Worm (Caenorhabditis elegans) whole organism, young adult: ENCODE data around the gene C09F5.1.

Experiments
- F23B12.7 ChIP-seq: sonication (generic microtip); optimal IDR thresholded peaks from 2 replicates; lab custom pipeline; 2017; ENCODE audit warnings: missing genetic modification characterization, mild to moderate bottlenecking, missing compliant biosample characterization, antibody characterized with exemption, moderate library complexity; ENCODE audit not compliant: insufficient read depth
- F37B4.10 ChIP-seq: fragments of 200-800 bp; sonication (Bioruptor generic); IDR thresholded peaks from 2 replicates; pipeline ENCODE4 v1.3.6; 2022; ENCODE audit warnings: missing genetic modification characterization, missing compliant biosample characterization
- F39B2.1 ChIP-seq: fragments of 200-800 bp; sonication (Bioruptor generic); IDR thresholded peaks from 2 replicates; pipeline ENCODE4 v1.3.6; 2022; ENCODE audit warnings: missing genetic modification reagents, missing genetic modification characterization, missing compliant biosample characterization
- F55B11.4 ChIP-seq: sonication (generic microtip); optimal IDR thresholded peaks from 2 replicates; lab custom pipeline; 2016; ENCODE audit warnings: missing compliant biosample characterization, missing genetic modification characterization, borderline replicate concordance; ENCODE audit not compliant: insufficient read depth
- F57C9.4 ChIP-seq: sonication (generic microtip); optimal IDR thresholded peaks from 2 replicates; lab custom pipeline; 2017; ENCODE audit warnings: mild to moderate bottlenecking, missing genetic modification characterization, missing compliant biosample characterization
- T26A5.8 ChIP-seq: sonication (generic microtip); optimal IDR thresholded peaks from 2 replicates; lab custom pipeline; 2016; ENCODE audit warnings: missing genetic modification characterization, missing compliant biosample characterization
- ZK185.1 ChIP-seq: sonication (generic microtip); optimal IDR thresholded peaks from 2 replicates; lab custom pipeline; 2016; ENCODE audit warnings: mild to moderate bottlenecking, missing genetic modification characterization, missing compliant biosample characterization; ENCODE audit not compliant: poor library complexity, severe bottlenecking
- aptf-2 ChIP-seq: fragments of 200-800 bp; sonication (Bioruptor generic); conservative IDR thresholded peaks from 2 replicates; pipeline ENCODE4 v1.3.6; 2022; ENCODE audit warnings: missing genetic modification reagents, missing genetic modification characterization, missing compliant biosample characterization
- ccch-3 ChIP-seq: fragments of 200-800 bp; sonication (Bioruptor generic); optimal IDR thresholded peaks from 2 replicates; lab custom pipeline; 2018; ENCODE audit warnings: mild to moderate bottlenecking, missing genetic modification characterization, missing compliant biosample characterization
- cebp-1 ChIP-seq, 2 experiments: fragments of 200-800 bp in 1 of 2; sonication (Bioruptor generic) in 1 of 2; sonication (generic microtip) in 1 of 2; IDR thresholded peaks in 1 of 2; optimal IDR thresholded peaks in 1 of 2; 2 replicates each; pipeline versions ENCODE4 v1.3.6 to Lab custom; 2017 to 2022; ENCODE audit warnings: missing compliant biosample characterization in 2 of 2, missing genetic modification characterization in 2 of 2, mild to moderate bottlenecking in 1 of 2, missing genetic modification reagents in 1 of 2, moderate library complexity in 1 of 2
- ceh-79 ChIP-seq: sonication (generic microtip); optimal IDR thresholded peaks from 2 replicates; lab custom pipeline; 2017; ENCODE audit warnings: mild to moderate bottlenecking, missing genetic modification characterization, missing compliant biosample characterization
- dpl-1 ChIP-seq: fragments of 150-350 bp; optimal IDR thresholded peaks from 2 replicates; lab custom pipeline; 2014; ENCODE audit warnings: missing biosample characterization, missing genetic modification reagents, missing genetic modification characterization
- efl-1 ChIP-seq: fragments of 150-350 bp; optimal IDR thresholded peaks from 2 replicates; lab custom pipeline; 2014; ENCODE audit warnings: missing biosample characterization, missing genetic modification reagents, missing genetic modification characterization
- egl-18 ChIP-seq: fragments of 200-800 bp; sonication (Bioruptor generic); IDR thresholded peaks from 2 replicates; pipeline ENCODE4 v1.3.6; 2022; ENCODE audit warnings: missing genetic modification reagents, missing genetic modification characterization, missing compliant biosample characterization
- egl-44 ChIP-seq: fragments of 200-800 bp; sonication (Bioruptor generic); IDR thresholded peaks from 2 replicates; pipeline ENCODE4 v1.3.6; 2022; ENCODE audit warnings: missing genetic modification reagents, missing genetic modification characterization, missing compliant biosample characterization
- ekl-4 ChIP-seq: fragments of 200-800 bp; sonication (Bioruptor generic); IDR thresholded peaks from 2 replicates; pipeline ENCODE4 v1.3.6; 2022; ENCODE audit warnings: missing genetic modification reagents, missing genetic modification characterization, missing compliant biosample characterization
- ets-4 ChIP-seq: fragments of 200-800 bp; sonication (Bioruptor generic); optimal IDR thresholded peaks from 2 replicates; lab custom pipeline; 2018; ENCODE audit warnings: mild to moderate bottlenecking, missing genetic modification characterization, missing compliant biosample characterization
- let-607 ChIP-seq, 2 experiments: fragments of 200-800 bp in 1 of 2; sonication (Bioruptor generic) in 1 of 2; sonication (generic microtip) in 1 of 2; optimal IDR thresholded peaks; 2 replicates each; lab custom pipeline; 2016 to 2018; ENCODE audit warnings: mild to moderate bottlenecking in 2 of 2, missing compliant biosample characterization in 2 of 2, missing genetic modification characterization in 2 of 2, moderate library complexity in 2 of 2, missing genotype in 1 of 2
- lsy-27 ChIP-seq: sonication (generic microtip); optimal IDR thresholded peaks from 2 replicates; lab custom pipeline; 2017; ENCODE audit warnings: missing genetic modification characterization, mild to moderate bottlenecking, missing compliant biosample characterization, antibody characterized with exemption, missing genotype, borderline replicate concordance; ENCODE audit not compliant: insufficient read depth
- madf-10 ChIP-seq: sonication (generic microtip); optimal IDR thresholded peaks from 2 replicates; lab custom pipeline; 2016; ENCODE audit warnings: mild to moderate bottlenecking, missing genetic modification characterization, missing compliant biosample characterization
- madf-3 ChIP-seq: fragments of 200-800 bp; sonication (Bioruptor generic); IDR thresholded peaks from 2 replicates; pipeline ENCODE4 v1.3.6; 2022; ENCODE audit warnings: missing genetic modification reagents, missing genetic modification characterization, missing compliant biosample characterization
- madf-6 ChIP-seq: fragments of 200-800 bp; sonication (Bioruptor generic); IDR thresholded peaks from 2 replicates; pipeline ENCODE4 v1.3.6; 2022; ENCODE audit warnings: missing genetic modification reagents, missing genetic modification characterization, missing compliant biosample characterization
- mel-28 ChIP-seq: sonication (generic microtip); optimal IDR thresholded peaks from 2 replicates; lab custom pipeline; 2016; ENCODE audit warnings: borderline replicate concordance, mild to moderate bottlenecking, missing genetic modification characterization, missing compliant biosample characterization
- nhr-179 ChIP-seq: sonication (generic microtip); optimal IDR thresholded peaks from 2 replicates; lab custom pipeline; 2016; ENCODE audit warnings: mild to moderate bottlenecking, missing genetic modification characterization, missing compliant biosample characterization
- rcor-1 ChIP-seq: fragments of 200-800 bp; sonication (Bioruptor generic); IDR thresholded peaks from 2 replicates; pipeline ENCODE4 v1.3.6; 2022; ENCODE audit warnings: missing genetic modification reagents, missing genetic modification characterization, missing compliant biosample characterization
- repo-1 ChIP-seq: sonication (generic microtip); optimal IDR thresholded peaks from 2 replicates; lab custom pipeline; 2017; ENCODE audit warnings: mild to moderate bottlenecking, missing genetic modification characterization, missing compliant biosample characterization
- sdz-38 ChIP-seq: sonication (generic microtip); optimal IDR thresholded peaks from 2 replicates; lab custom pipeline; 2016; ENCODE audit warnings: missing genotype, missing genetic modification characterization, missing compliant biosample characterization
- snpc-1.3 ChIP-seq: sonication (generic microtip); optimal IDR thresholded peaks from 2 replicates; lab custom pipeline; 2017; ENCODE audit warnings: missing genetic modification characterization, mild to moderate bottlenecking, missing compliant biosample characterization, antibody characterized with exemption, moderate library complexity, missing genotype, missing genetic modification reagents; ENCODE audit not compliant: insufficient read depth
- sptf-2 ChIP-seq: fragments of 200-800 bp; sonication (Bioruptor generic); optimal IDR thresholded peaks from 2 replicates; lab custom pipeline; 2018; ENCODE audit warnings: mild to moderate bottlenecking, missing genetic modification characterization, missing compliant biosample characterization
- tlf-1 ChIP-seq: fragments of 200-800 bp; sonication (Bioruptor generic); optimal IDR thresholded peaks from 2 replicates; lab custom pipeline; 2018; ENCODE audit warnings: mild to moderate bottlenecking, missing genetic modification characterization, missing compliant biosample characterization
- zfh-2 ChIP-seq: fragments of 200-800 bp; sonication (Bioruptor generic); conservative IDR thresholded peaks from 2 replicates; pipeline ENCODE4 v1.3.6; 2022; ENCODE audit warnings: missing genetic modification reagents, missing genetic modification characterization, missing compliant biosample characterization
- ztf-28 ChIP-seq: fragments of 200-800 bp; sonication (Bioruptor generic); IDR thresholded peaks from 2 replicates; pipeline ENCODE4 v1.3.6; 2022; ENCODE audit warnings: missing genetic modification reagents, missing genetic modification characterization, missing compliant biosample characterization

C09F5.1 gene

ce11 chrIII:654365-654764 is 4.1 kb upstream of the C09F5.1 start (continued):
- TF ChIP-seq lsy-27 (tag; lab: Kevin White, UChicago), result no peak
- no peak for TF ChIP-seq sptf-2 (GFP tag; lab: Kevin White, UChicago)
- peak; percentile 78 for TF ChIP-seq efl-1 (GFP tag; lab: Kevin White, UChicago)
- TF ChIP-seq cebp-1 (GFP tag; IDR thresholded peaks at IDR 0.05; lab: Robert Waterston, UW), result 0 out of 2 replicates have a peak, but pooled peaks have one; percentile 8
- TF ChIP-seq cebp-1 (tag; optimal IDR thresholded peaks at IDR 0.05; lab: Kevin White, UChicago), result peak; percentile 81
- no peak for TF ChIP-seq F57C9.4
- 0 out of 2 replicates have a peak, but pooled peaks have one; percentile 23 for TF ChIP-seq aptf-2 (GFP tag; lab: Robert Waterston, UW)
- TF ChIP-seq ccch-3 (GFP tag; lab: Kevin White, UChicago), result no peak
- TF ChIP-seq madf-6, result peak; percentile 89

- no peak for TF ChIP-seq nhr-179
- TF ChIP-seq tlf-1 (GFP tag; lab: Kevin White, UChicago), result no peak
- no peak for TF ChIP-seq madf-10
- no peak for TF ChIP-seq ceh-79
- TF ChIP-seq dpl-1, result no peak
- TF ChIP-seq ztf-28 (GFP tag; lab: Robert Waterston, UW), result no peak
- TF ChIP-seq ets-4 (GFP tag; lab: Kevin White, UChicago), result no peak
- no peak for TF ChIP-seq mel-28
These were observed 1.8 kb upstream of the C09F5.1 start for ce11 chrIII:656660-657059.

- no peak for TF ChIP-seq let-607 (tag; optimal IDR thresholded peaks at IDR 0.05; lab: Kevin White, UChicago)
- TF ChIP-seq snpc-1.3 (tag; lab: Kevin White, UChicago), result no peak
- TF ChIP-seq F37B4.10 (GFP tag; lab: Robert Waterston, UW), result no peak
- TF ChIP-seq madf-3 (GFP tag; lab: Robert Waterston, UW), result no peak
- TF ChIP-seq cebp-1 (GFP tag; IDR thresholded peaks at IDR 0.05; lab: Robert Waterston, UW), result no peak
- no peak for TF ChIP-seq cebp-1 (tag; optimal IDR thresholded peaks at IDR 0.05; lab: Kevin White, UChicago)
- TF ChIP-seq ekl-4 (GFP tag; lab: Robert Waterston, UW), result no peak
- no peak for TF ChIP-seq F23B12.7
- TF ChIP-seq sdz-38 (tag; lab: Kevin White, UChicago), result no peak
- no peak for TF ChIP-seq egl-18
- no peak for TF ChIP-seq F55B11.4 (tag; lab: Kevin White, UChicago)
These were observed 1.3 kb upstream of the C09F5.1 start for ce11 chrIII:657241-657640.

- TF ChIP-seq rcor-1 (GFP tag; lab: Robert Waterston, UW) (no peak), ZK185.1 (tag; lab: Kevin White, UChicago) (no peak), zfh-2 (peak; percentile 42; the same call in 1 of the 2 replicates), T26A5.8 (no peak), F39B2.1 (no peak), F23B12.7 (no peak), egl-44 (GFP tag; lab: Robert Waterston, UW) (no peak), repo-1 (tag; lab: Kevin White, UChicago) (no peak)
These were observed 6.8 kb downstream of the C09F5.1 start, which contains the start of gene C09F5.3 for ce11 chrIII:665173-665757. TSS of gene C09F5.3 (minus strand) at chrIII:665266.
